Worm (Caenorhabditis elegans) whole organism, midembryonic: Measurements from ENCODE around the gene nol-9.

Experiments used
- T22C8.4 ChIP-seq: fragments of 200-800 bp; sonication (Bioruptor generic); IDR thresholded peaks from 2 replicates; pipeline ENCODE4 v1.3.6; 2022; ENCODE audit warnings: missing genetic modification characterization, missing compliant biosample characterization
- cog-1 ChIP-seq: sonication (generic microtip); optimal IDR thresholded peaks from 2 replicates; lab custom pipeline; 2016; ENCODE audit warnings: missing genetic modification characterization, missing compliant biosample characterization
- flt-1 ChIP-seq: fragments of 200-800 bp; sonication (Bioruptor generic); IDR thresholded peaks from 2 replicates; pipeline ENCODE4 v1.3.6; 2022; ENCODE audit warnings: missing genetic modification characterization, missing compliant biosample characterization
- klf-2 ChIP-seq: fragments of 200-800 bp; sonication (Bioruptor generic); conservative IDR thresholded peaks from 2 replicates; pipeline ENCODE4 v1.3.6; 2022; ENCODE audit warnings: missing genetic modification reagents, missing genetic modification characterization, missing compliant biosample characterization
- med-1 ChIP-seq: sonication (generic microtip); optimal IDR thresholded peaks from 2 replicates; lab custom pipeline; 2017; ENCODE audit warnings: missing genetic modification characterization, mild to moderate bottlenecking, missing compliant biosample characterization, antibody characterized with exemption, missing genetic modification reagents; ENCODE audit not compliant: insufficient read depth
- ref-1 ChIP-seq: fragments of 200-800 bp; sonication (Bioruptor generic); conservative IDR thresholded peaks from 2 replicates; pipeline ENCODE4 v1.3.6; 2022; ENCODE audit warnings: missing genetic modification reagents, missing genetic modification characterization, missing compliant biosample characterization
- tab-1 ChIP-seq: fragments of 200-800 bp; sonication (Bioruptor generic); IDR thresholded peaks from 2 replicates; pipeline ENCODE4 v1.3.6; 2022; ENCODE audit warnings: missing genetic modification characterization, missing compliant biosample characterization
- ztf-23 ChIP-seq: fragments of 200-800 bp; sonication (Bioruptor generic); IDR thresholded peaks from 2 replicates; pipeline ENCODE4 v1.3.6; 2022; ENCODE audit warnings: missing genetic modification reagents, missing genetic modification characterization, missing compliant biosample characterization
- ztf-29 ChIP-seq: fragments of 200-800 bp; sonication (Bioruptor generic); IDR thresholded peaks from 2 replicates; pipeline ENCODE4 v1.3.6; 2022; ENCODE audit warnings: missing genetic modification reagents, missing genetic modification characterization, missing compliant biosample characterization

DNA sequence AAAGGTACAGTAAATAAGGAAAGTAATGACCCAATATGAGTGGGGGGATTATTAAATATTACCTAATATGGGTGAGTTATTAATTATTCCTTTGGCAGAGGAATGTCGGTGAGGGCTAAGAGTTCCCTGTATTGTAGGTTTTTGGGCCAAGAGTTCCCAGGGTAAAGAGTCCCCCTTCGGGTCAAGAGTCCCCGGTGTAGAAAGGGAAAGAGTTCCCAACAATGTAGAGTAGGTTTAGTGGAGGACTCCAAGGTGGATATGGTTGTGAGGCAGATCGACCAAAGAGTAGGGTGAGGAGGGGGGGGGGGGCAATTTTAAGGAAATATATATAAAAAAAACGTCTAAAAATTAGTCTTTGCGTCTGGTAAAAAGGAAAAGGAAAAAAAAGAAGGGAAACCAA, 34.6 kb downstream of the nol-9 start:
- no peak for TF ChIP-seq tab-1 (GFP tag; lab: Robert Waterston, UW)
- no peak for TF ChIP-seq flt-1 (GFP tag; lab: Robert Waterston, UW)
- no peak for TF ChIP-seq cog-1 (tag; lab: Kevin White, UChicago)
- TF ChIP-seq ztf-29 (GFP tag; lab: Robert Waterston, UW) = no peak
- TF ChIP-seq ztf-23 (GFP tag; lab: Robert Waterston, UW) = no peak
- TF ChIP-seq ref-1 = no peak
- no peak for TF ChIP-seq klf-2 (GFP tag; lab: Robert Waterston, UW)
- no peak for TF ChIP-seq med-1 (GFP tag; lab: Kevin White, UChicago)
- TF ChIP-seq T22C8.4 (GFP tag; lab: Robert Waterston, UW) = no peak
